Worm (Caenorhabditis elegans) whole organism, young adult: ENCODE data around the gene ergi-1.

Experiments used
- F49E8.2 ChIP-seq: sonication (generic microtip); optimal IDR thresholded peaks from 3 replicates; lab custom pipeline; 2017; ENCODE audit warnings: missing genetic modification characterization, mild to moderate bottlenecking, missing compliant biosample characterization, antibody characterized with exemption, moderate library complexity; ENCODE audit not compliant: insufficient read depth
- Y67H2A.10 ChIP-seq: fragments of 200-800 bp; sonication (Bioruptor generic); conservative IDR thresholded peaks from 2 replicates; pipeline ENCODE4 v1.3.6; 2022; ENCODE audit warnings: missing genetic modification reagents, missing genetic modification characterization, missing compliant biosample characterization
- ama-1 ChIP-seq, 3 experiments: fragments of 150-350 bp in 1 of 3; sonication (generic microtip) in 2 of 3; optimal IDR thresholded peaks; 2 replicates each; lab custom pipeline; 2014 to 2018; ENCODE audit warnings: missing biosample characterization in 2 of 3, missing genetic modification characterization in 2 of 3, missing genetic modification reagents in 2 of 3
- atf-7 ChIP-seq: sonication (generic microtip); optimal IDR thresholded peaks from 2 replicates; lab custom pipeline; 2017; ENCODE audit warnings: mild to moderate bottlenecking, missing genetic modification characterization, missing compliant biosample characterization
- dpl-1 ChIP-seq: fragments of 150-350 bp; optimal IDR thresholded peaks from 2 replicates; lab custom pipeline; 2014; ENCODE audit warnings: missing biosample characterization, missing genetic modification reagents, missing genetic modification characterization
- madf-3 ChIP-seq: fragments of 200-800 bp; sonication (Bioruptor generic); IDR thresholded peaks from 2 replicates; pipeline ENCODE4 v1.3.6; 2022; ENCODE audit warnings: missing genetic modification reagents, missing genetic modification characterization, missing compliant biosample characterization
- pha-4 ChIP-seq: fragments of 150-350 bp; sonication (generic microtip); optimal IDR thresholded peaks from 2 replicates; lab custom pipeline; 2014; ENCODE audit warnings: missing biosample characterization, missing genetic modification reagents, missing genetic modification characterization
- sea-2 ChIP-seq: fragments of 200-800 bp; sonication (Bioruptor generic); IDR thresholded peaks from 2 replicates; pipeline ENCODE4 v1.3.6; 2022; ENCODE audit warnings: missing genetic modification characterization, missing compliant biosample characterization
- tlf-1 ChIP-seq: fragments of 200-800 bp; sonication (Bioruptor generic); optimal IDR thresholded peaks from 2 replicates; lab custom pipeline; 2018; ENCODE audit warnings: mild to moderate bottlenecking, missing genetic modification characterization, missing compliant biosample characterization
- ztf-22 ChIP-seq: fragments of 200-800 bp; sonication (Bioruptor generic); optimal IDR thresholded peaks from 2 replicates; lab custom pipeline; 2018; ENCODE audit warnings: mild to moderate bottlenecking, missing genetic modification characterization, moderate library complexity, missing compliant biosample characterization

ce11 chrX:2040877-2041276 lies 5.8 kb upstream of the ergi-1 start:
- TF ChIP-seq madf-3 (GFP tag; lab: Robert Waterston, UW) (no peak), dpl-1 (GFP tag; lab: Kevin White, UChicago) (no peak), atf-7 (tag; lab: Kevin White, UChicago) (no peak), F49E8.2 (tag; lab: Kevin White, UChicago) (no peak), tlf-1 (GFP tag; lab: Kevin White, UChicago) (no peak), ama-1 (optimal IDR thresholded peaks at IDR 0.05; lab: Kevin White, UChicago) (no peak), ama-1 (GFP tag; optimal IDR thresholded peaks at IDR 0.05; lab: Kevin White, UChicago) (no peak), Y67H2A.10 (no peak), pha-4 (tag; lab: Kevin White, UChicago) (no peak), sea-2 (no peak), ztf-22 (no peak)
